Worm (Caenorhabditis elegans) whole organism, L3 larva: Measurements from ENCODE around the gene B0218.5.

Experiments used
- ZK546.5 ChIP-seq: sonication (generic microtip); optimal IDR thresholded peaks from 2 replicates; lab custom pipeline; 2017; ENCODE audit warnings: missing biosample characterization, missing genetic modification characterization
- ama-1 ChIP-seq: fragments of 150-350 bp; optimal IDR thresholded peaks from 2 replicates; lab custom pipeline; 2018
- ceh-28 ChIP-seq: fragments of 150-350 bp; optimal IDR thresholded peaks from 2 replicates; lab custom pipeline; 2014; ENCODE audit warnings: missing biosample characterization, missing genetic modification reagents, missing genetic modification characterization
- elt-2 ChIP-seq: sonication (generic microtip); optimal IDR thresholded peaks from 2 replicates; lab custom pipeline; 2016; ENCODE audit warnings: missing genetic modification reagents, mild to moderate bottlenecking, missing genetic modification characterization, missing compliant biosample characterization
- fkh-10 ChIP-seq: sonication (generic microtip); optimal IDR thresholded peaks from 2 replicates; lab custom pipeline; 2017; ENCODE audit warnings: missing biosample characterization, missing genetic modification reagents, missing genetic modification characterization
- lin-15B ChIP-seq: fragments of 150-350 bp; optimal IDR thresholded peaks from 2 replicates; lab custom pipeline; 2014; ENCODE audit warnings: missing biosample characterization, missing genetic modification characterization
- nhr-12 ChIP-seq: fragments of 150-350 bp; optimal IDR thresholded peaks from 2 replicates; lab custom pipeline; 2014; ENCODE audit warnings: missing biosample characterization, missing genetic modification characterization
- nhr-43 ChIP-seq: sonication (generic microtip); optimal IDR thresholded peaks from 2 replicates; lab custom pipeline; 2016; ENCODE audit warnings: mild to moderate bottlenecking, missing genetic modification characterization, missing compliant biosample characterization; ENCODE audit not compliant: poor library complexity, severe bottlenecking
- skn-1 ChIP-seq: fragments of 150-350 bp; optimal IDR thresholded peaks from 2 replicates; lab custom pipeline; 2014; ENCODE audit warnings: missing biosample characterization, missing genetic modification characterization
- snpc-4 ChIP-seq: fragments of 150-350 bp; optimal IDR thresholded peaks from 2 replicates; lab custom pipeline; 2014; ENCODE audit warnings: missing biosample characterization, missing genetic modification characterization
- unc-39 ChIP-seq: sonication (generic microtip); optimal IDR thresholded peaks from 4 replicates; lab custom pipeline; 2017; ENCODE audit warnings: missing biosample characterization, missing genetic modification characterization
- ztf-11 ChIP-seq: fragments of 150-350 bp; optimal IDR thresholded peaks from 2 replicates; lab custom pipeline; 2014; ENCODE audit warnings: missing biosample characterization, missing genetic modification characterization
- ztf-4 ChIP-seq: fragments of 150-350 bp; optimal IDR thresholded peaks from 2 replicates; lab custom pipeline; 2014; ENCODE audit warnings: missing biosample characterization, missing genetic modification characterization

- TF ChIP-seq lin-15B (tag; lab: Kevin White, UChicago) (peak; percentile 88), snpc-4 (peak; percentile 71), nhr-43 (tag; lab: Kevin White, UChicago) (no peak), fkh-10 (GFP tag; lab: Kevin White, UChicago) (no peak), nhr-12 (no peak), skn-1 (tag; lab: Kevin White, UChicago) (no peak), ztf-4 (no peak), ztf-11 (tag; lab: Kevin White, UChicago) (no peak), unc-39 (tag; lab: Kevin White, UChicago) (no peak), elt-2 (peak; percentile 49), ZK546.5 (tag; lab: Kevin White, UChicago) (no peak), ceh-28 (tag; lab: Kevin White, UChicago) (no peak), ama-1 (lab: Kevin White, UChicago) (no peak)
Measured at ce11 chrIV:8136005-8136512, 21.0 kb downstream of the B0218.5 start, which contains the start of the genes isp-1 and islo-1.
